Worm (Caenorhabditis elegans) whole organism, mixed stage, embryonic: ENCODE measurements around the gene srh-138.

Source experiments
- bed-3 ChIP-seq: fragments of 200-800 bp; sonication (Bioruptor generic); optimal IDR thresholded peaks from 3 replicates; lab custom pipeline; 2018; ENCODE audit warnings: mild to moderate bottlenecking, missing genetic modification characterization, moderate library complexity, missing compliant biosample characterization
- blmp-1 ChIP-seq: fragments of 150-350 bp; optimal IDR thresholded peaks from 2 replicates; lab custom pipeline; 2014; ENCODE audit warnings: missing biosample characterization, missing genetic modification characterization
- ham-2 ChIP-seq: fragments of 200-800 bp; sonication (Bioruptor generic); optimal IDR thresholded peaks from 2 replicates; lab custom pipeline; 2018; ENCODE audit warnings: mild to moderate bottlenecking, missing genetic modification characterization, missing compliant biosample characterization
- nhr-76 ChIP-seq: sonication (generic microtip); optimal IDR thresholded peaks from 2 replicates; lab custom pipeline; 2017; ENCODE audit warnings: missing biosample characterization, missing genetic modification characterization
- pha-4 ChIP-seq: fragments of 150-350 bp; optimal IDR thresholded peaks from 2 replicates; lab custom pipeline; 2018; ENCODE audit warnings: missing biosample characterization, missing genetic modification reagents, missing genetic modification characterization
- tbx-8 ChIP-seq: fragments of 200-800 bp; sonication (Bioruptor generic); optimal IDR thresholded peaks from 2 replicates; lab custom pipeline; 2018; ENCODE audit warnings: mild to moderate bottlenecking, missing genetic modification characterization, moderate library complexity, missing compliant biosample characterization
- unc-39 ChIP-seq: fragments of 150-350 bp; optimal IDR thresholded peaks from 2 replicates; lab custom pipeline; 2014; ENCODE audit warnings: missing biosample characterization, missing genetic modification characterization
- zip-8 ChIP-seq: fragments of 150-350 bp; optimal IDR thresholded peaks from 2 replicates; lab custom pipeline; 2014; ENCODE audit warnings: missing biosample characterization, missing genetic modification characterization

- TF ChIP-seq tbx-8 (GFP tag; lab: Kevin White, UChicago) (no peak), zip-8 (no peak), ham-2 (GFP tag; lab: Kevin White, UChicago) (no peak), pha-4 (tag; lab: Kevin White, UChicago) (no peak), blmp-1 (tag; lab: Kevin White, UChicago) (no peak), bed-3 (GFP tag; lab: Kevin White, UChicago) (no peak), unc-39 (tag; lab: Kevin White, UChicago) (no peak), nhr-76 (tag; lab: Kevin White, UChicago) (no peak)
These were observed 12.9 kb upstream of the srh-138 start, which contains the start of gene srh-139 for ce11 chrV:16483681-16484080.
